Fruit fly (Drosophila melanogaster) whole organism: ENCODE data around the gene CG32655.

Experiments
- Dll ChIP-seq: fragments of >200 bp; optimal IDR thresholded peaks from 2 replicates; lab custom pipeline; 2017
- EcR ChIP-seq, 2 experiments: fragments of >200 bp; optimal IDR thresholded peaks; 2 replicates each; lab custom pipeline; 2017; ENCODE audit warnings: missing biosample characterization in 2 of 2, missing genetic modification characterization in 2 of 2, missing genetic modification reagents in 2 of 2
- psq ChIP-seq: fragments of >200 bp; optimal IDR thresholded peaks from 2 replicates; lab custom pipeline; 2017
- usp ChIP-seq: fragments of >200 bp; optimal IDR thresholded peaks from 2 replicates; lab custom pipeline; 2017; ENCODE audit warnings: missing biosample characterization, missing genetic modification characterization, mixed read lengths

dm6 chrX:12217572-12217971 lies 18.1 kb downstream of the CG32655 start:
- TF ChIP-seq EcR (GFP tag; optimal IDR thresholded peaks at IDR 0.05; lab: Kevin White, UChicago) (no peak), usp (GFP tag; lab: Kevin White, UChicago) (no peak), psq (lab: Kevin White, UChicago) (no peak), Dll (no peak)
